Worm (Caenorhabditis elegans): ENCODE results near the gene srp-1.

srp-1 gene

DNA sequence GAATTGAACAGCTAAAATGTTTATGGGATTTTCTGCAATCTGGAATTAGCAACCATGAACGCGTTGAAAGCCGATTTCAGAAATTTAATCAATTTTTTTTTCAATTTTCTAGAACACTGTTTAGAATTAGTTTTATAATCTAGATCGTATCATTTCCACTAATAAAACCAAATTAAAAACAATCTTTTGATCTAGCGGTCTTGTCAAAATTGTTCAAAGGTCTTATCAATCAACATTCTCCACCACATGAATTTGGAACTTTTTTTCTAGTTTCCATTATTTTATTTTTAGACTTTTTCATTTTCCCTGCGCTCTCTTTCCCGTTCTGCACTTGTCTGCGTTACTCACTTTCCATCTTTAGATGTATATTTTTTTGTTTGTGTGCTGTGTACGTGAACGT, 9.3 kb downstream of the srp-1 start, which contains the start of gene srp-2:
Gene srp-2, plus strand, starts transcription at position 301 of the 400 bp plus-strand sequence.
- TF ChIP-seq ceh-40 (GFP tag; IDR thresholded peaks at IDR 0.05) (no peak), zfh-2 (GFP tag; conservative IDR thresholded peaks at IDR 0.05) (no peak), akir-1 (GFP tag; optimal IDR thresholded peaks at IDR 0.05) (no peak), madf-3 (GFP tag; IDR thresholded peaks at IDR 0.05) (no peak), nfyb-1 (GFP tag; IDR thresholded peaks at IDR 0.05) (no peak), hlh-12 (tag; optimal IDR thresholded peaks at IDR 0.05) (no peak), ztf-22 (GFP tag; optimal IDR thresholded peaks at IDR 0.05) (no peak), ztf-18 (tag; optimal IDR thresholded peaks at IDR 0.05) (no peak), madf-8 (GFP tag; conservative IDR thresholded peaks at IDR 0.05) (no peak), nhr-179 (tag; optimal IDR thresholded peaks at IDR 0.05) (no peak), lin-40 (tag; optimal IDR thresholded peaks at IDR 0.05) (no peak), ceh-91 (GFP tag; IDR thresholded peaks at IDR 0.05) (no peak), unc-130 (GFP tag; optimal IDR thresholded peaks at IDR 0.05) (no peak), repo-1 (tag; optimal IDR thresholded peaks at IDR 0.05) (no peak), athp-1 (tag; optimal IDR thresholded peaks at IDR 0.05) (no peak)

DNA sequence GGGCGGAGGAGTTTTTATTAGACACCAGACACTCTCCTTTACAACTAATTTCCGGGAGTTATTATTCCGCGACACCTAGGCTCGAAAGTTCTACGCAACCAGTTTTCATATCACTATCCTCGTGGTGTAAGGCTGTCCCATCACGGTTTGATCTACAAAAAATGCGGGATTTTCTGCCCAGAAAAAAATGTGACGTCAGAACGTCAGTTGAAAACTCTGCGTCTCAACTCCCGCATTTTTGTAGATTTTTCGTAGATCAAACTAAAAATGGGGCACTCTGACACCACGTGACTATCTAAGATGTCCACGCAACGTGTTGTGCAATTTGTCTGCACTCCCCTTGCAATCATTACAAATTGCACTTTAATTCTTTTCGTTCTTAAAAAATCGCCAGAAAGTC, 11.6 kb downstream of the srp-1 start, which contains the start of gene str-238:
Gene str-238, plus strand, starts transcription at position 301 of the 400 bp plus-strand sequence.
- TF ChIP-seq let-607 (tag; optimal IDR thresholded peaks at IDR 0.05): no peak
- TF ChIP-seq nfya-1 (tag; optimal IDR thresholded peaks at IDR 0.05; ENCODE audit: borderline replicate concordance, insufficient read depth): no peak
- TF ChIP-seq chd-7 (tag; optimal IDR thresholded peaks at IDR 0.05): no peak
- TF ChIP-seq B0336.3 (GFP tag; IDR thresholded peaks at IDR 0.05): no peak
- TF ChIP-seq ztf-3 (GFP tag; optimal IDR thresholded peaks at IDR 0.05): no peak
- no peak for TF ChIP-seq K11D2.4 (GFP tag; IDR thresholded peaks at IDR 0.05)
- TF ChIP-seq cebp-1 (GFP tag; IDR thresholded peaks at IDR 0.05): no peak
- no peak for TF ChIP-seq cebp-1 (tag; optimal IDR thresholded peaks at IDR 0.05)
- TF ChIP-seq hsf-1 (GFP tag; IDR thresholded peaks at IDR 0.05): no peak
- no peak for TF ChIP-seq hlh-12 (tag; optimal IDR thresholded peaks at IDR 0.05)
- no peak for TF ChIP-seq F52B5.7 (tag; optimal IDR thresholded peaks at IDR 0.05)
- no peak for TF ChIP-seq Y53G8AR.9 (GFP tag; conservative IDR thresholded peaks at IDR 0.05)
- no peak for TF ChIP-seq hmg-1.2 (GFP tag; IDR thresholded peaks at IDR 0.05)
- TF ChIP-seq nfyb-1 (GFP tag; IDR thresholded peaks at IDR 0.05): no peak
- no peak for TF ChIP-seq bed-1 (GFP tag; IDR thresholded peaks at IDR 0.05)

DNA sequence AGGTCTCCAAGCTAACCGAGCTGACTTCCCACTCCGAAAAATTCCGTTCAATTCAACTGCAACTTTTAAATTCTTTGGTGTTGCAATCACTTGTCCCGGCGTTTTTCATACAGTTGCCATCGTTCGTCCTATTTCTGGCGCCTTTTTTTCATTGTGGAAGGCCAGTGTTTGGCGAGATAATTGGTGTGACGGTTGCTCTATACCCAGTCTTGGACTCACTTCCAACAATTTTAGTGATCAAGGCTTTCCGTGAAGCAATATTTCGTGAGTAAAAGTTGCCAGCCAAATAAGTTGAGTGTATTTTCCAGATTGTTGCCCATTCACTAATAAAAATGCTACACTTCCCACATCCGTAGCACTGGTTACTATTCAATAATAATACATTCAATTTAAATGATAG, 19.1 kb downstream of the srp-1 start:
- no peak for TF ChIP-seq snpc-4 (GFP tag; optimal IDR thresholded peaks at IDR 0.05)
- no peak for TF ChIP-seq snpc-4 (tag; optimal IDR thresholded peaks at IDR 0.05)
- TF ChIP-seq ztf-28 (GFP tag; IDR thresholded peaks at IDR 0.05): no peak
- no peak for TF ChIP-seq athp-1 (tag; optimal IDR thresholded peaks at IDR 0.05)
- no peak for TF ChIP-seq nhr-120 (GFP tag; IDR thresholded peaks at IDR 0.05)
- TF ChIP-seq Y53F4B.3 (GFP tag; IDR thresholded peaks at IDR 0.05): no peak
- no peak for TF ChIP-seq mxl-1 (tag; optimal IDR thresholded peaks at IDR 0.05)
- no peak for TF ChIP-seq cebp-2 (GFP tag; IDR thresholded peaks at IDR 0.05)
- no peak for TF ChIP-seq mes-4 (tag; optimal IDR thresholded peaks at IDR 0.05)
- no peak for TF ChIP-seq egl-44 (GFP tag; IDR thresholded peaks at IDR 0.05)
- TF ChIP-seq Y95B8A.8 (GFP tag; IDR thresholded peaks at IDR 0.05): no peak
- TF ChIP-seq nhr-179 (tag; optimal IDR thresholded peaks at IDR 0.05): no peak
- TF ChIP-seq atf-7 (tag; optimal IDR thresholded peaks at IDR 0.05): no peak
- no peak for TF ChIP-seq lin-40 (tag; optimal IDR thresholded peaks at IDR 0.05)
- no peak for TF ChIP-seq Y53G8AR.9 (GFP tag; conservative IDR thresholded peaks at IDR 0.05)
